Worm (Caenorhabditis elegans) whole organism, early embryonic: ENCODE results near the gene F58F12.1.

Source experiments
- B0310.2 ChIP-seq: sonication (generic microtip); optimal IDR thresholded peaks from 2 replicates; lab custom pipeline; 2016; ENCODE audit warnings: mild to moderate bottlenecking, missing genetic modification characterization, missing compliant biosample characterization
- F13C5.2 ChIP-seq: sonication (generic microtip); optimal IDR thresholded peaks from 2 replicates; lab custom pipeline; 2017; ENCODE audit warnings: mild to moderate bottlenecking, missing genetic modification characterization, inconsistent platforms, missing compliant biosample characterization
- aly-1 ChIP-seq: sonication (generic microtip); optimal IDR thresholded peaks from 2 replicates; lab custom pipeline; 2016; ENCODE audit warnings: missing genetic modification characterization, missing compliant biosample characterization
- ama-1 ChIP-seq: fragments of 150-350 bp; optimal IDR thresholded peaks from 2 replicates; lab custom pipeline; 2014
- ceh-13 ChIP-seq: fragments of 200-800 bp; sonication (Bioruptor generic); optimal IDR thresholded peaks from 2 replicates; lab custom pipeline; 2018; ENCODE audit warnings: mild to moderate bottlenecking, missing genetic modification characterization, missing compliant biosample characterization
- ceh-36 ChIP-seq: sonication (generic microtip); optimal IDR thresholded peaks from 2 replicates; lab custom pipeline; 2016; ENCODE audit warnings: missing genetic modification characterization, inconsistent platforms, missing compliant biosample characterization
- ets-7 ChIP-seq: sonication (generic microtip); optimal IDR thresholded peaks from 2 replicates; lab custom pipeline; 2016; ENCODE audit warnings: missing genotype, missing genetic modification characterization, missing compliant biosample characterization
- flt-1 ChIP-seq: fragments of 200-800 bp; sonication (Bioruptor generic); IDR thresholded peaks from 2 replicates; pipeline ENCODE4 v1.3.6; 2022; ENCODE audit warnings: missing genetic modification characterization, missing compliant biosample characterization
- hmbx-1 ChIP-seq: sonication (generic microtip); optimal IDR thresholded peaks from 2 replicates; lab custom pipeline; 2016; ENCODE audit warnings: mild to moderate bottlenecking, missing genetic modification characterization, missing compliant biosample characterization
- hmg-4 ChIP-seq: fragments of 200-800 bp; sonication (Bioruptor generic); optimal IDR thresholded peaks from 2 replicates; lab custom pipeline; 2018; ENCODE audit warnings: mild to moderate bottlenecking, missing genetic modification characterization, missing compliant biosample characterization
- hnd-1 ChIP-seq: sonication (generic microtip); optimal IDR thresholded peaks from 2 replicates; lab custom pipeline; 2016; ENCODE audit warnings: missing genetic modification characterization, missing compliant biosample characterization
- pes-1 ChIP-seq: fragments of 200-800 bp; sonication (Bioruptor generic); IDR thresholded peaks from 2 replicates; pipeline ENCODE4 v1.3.6; 2022; ENCODE audit warnings: missing genetic modification reagents, missing genetic modification characterization, missing compliant biosample characterization
- scrt-1 ChIP-seq: fragments of 200-800 bp; sonication (Bioruptor generic); IDR thresholded peaks from 2 replicates; pipeline ENCODE4 v1.3.6; 2022; ENCODE audit warnings: missing genetic modification characterization, missing compliant biosample characterization
- sea-1 ChIP-seq: fragments of 200-800 bp; sonication (Bioruptor generic); conservative IDR thresholded peaks from 2 replicates; pipeline ENCODE4 v1.3.6; 2022; ENCODE audit warnings: missing genetic modification characterization, missing compliant biosample characterization
- tbx-11 ChIP-seq: fragments of 200-800 bp; sonication (Bioruptor generic); IDR thresholded peaks from 2 replicates; pipeline ENCODE4 v1.3.6; 2022; ENCODE audit warnings: missing genetic modification characterization, missing compliant biosample characterization
- tbx-37 ChIP-seq: fragments of 200-800 bp; sonication (Bioruptor generic); conservative IDR thresholded peaks from 2 replicates; pipeline ENCODE4 v1.3.6; 2022; ENCODE audit warnings: missing genetic modification reagents, missing genetic modification characterization, missing compliant biosample characterization
- tra-4 ChIP-seq: sonication (generic microtip); optimal IDR thresholded peaks from 2 replicates; lab custom pipeline; 2017; ENCODE audit warnings: missing genetic modification characterization, missing compliant biosample characterization

Gene F58F12.1

ce11 chrII:6380866-6381265 is 2.6 kb upstream of the F58F12.1 start, which contains the start of gene F58F12.12:
Gene F58F12.12, plus strand, starts transcription at chrII:6381166.
- TF ChIP-seq ets-7 (tag; lab: Kevin White, UChicago) = no peak
- TF ChIP-seq ceh-13 (GFP tag; lab: Kevin White, UChicago) = no peak
- TF ChIP-seq tbx-11 (GFP tag; lab: Robert Waterston, UW) = no peak
- TF ChIP-seq ama-1 (lab: Kevin White, UChicago) = no peak
- no peak for TF ChIP-seq hmbx-1 (tag; lab: Kevin White, UChicago)
- TF ChIP-seq tbx-37 (GFP tag; lab: Robert Waterston, UW) = no peak
- TF ChIP-seq ceh-36 (tag; lab: Kevin White, UChicago) = no peak
- TF ChIP-seq scrt-1 (GFP tag; lab: Robert Waterston, UW) = no peak
- no peak for TF ChIP-seq pes-1
- no peak for TF ChIP-seq F13C5.2
- TF ChIP-seq aly-1 (tag; lab: Kevin White, UChicago) = no peak
- TF ChIP-seq B0310.2 = no peak
- no peak for TF ChIP-seq flt-1 (GFP tag; lab: Robert Waterston, UW)
- TF ChIP-seq tra-4 (tag; lab: Kevin White, UChicago) = no peak

- TF ChIP-seq tbx-11 (GFP tag; lab: Robert Waterston, UW) (no peak), hmbx-1 (tag; lab: Kevin White, UChicago) (no peak), ama-1 (lab: Kevin White, UChicago) (no peak), flt-1 (GFP tag; lab: Robert Waterston, UW) (no peak), B0310.2 (no peak), sea-1 (GFP tag; lab: Robert Waterston, UW) (no peak), pes-1 (no peak), hmg-4 (GFP tag; lab: Kevin White, UChicago) (no peak), hnd-1 (tag; lab: Kevin White, UChicago) (no peak)
Observed at ce11 chrII:6386467-6386866, 3.0 kb downstream of the F58F12.1 start, which contains the start of gene F58F12.4. Gene F58F12.4, plus strand, starts transcription at chrII:6386767.

- TF ChIP-seq hmg-4 (GFP tag; lab: Kevin White, UChicago) (no peak), pes-1 (no peak), aly-1 (tag; lab: Kevin White, UChicago) (no peak), tbx-37 (GFP tag; lab: Robert Waterston, UW) (no peak)
Observed at ce11 chrII:6387937-6388336, 4.5 kb downstream of the F58F12.1 start, which contains the start of gene F58F12.2. Gene F58F12.2, minus strand, starts transcription at chrII:6388037.

- TF ChIP-seq hnd-1 (tag; lab: Kevin White, UChicago) = no peak
Observed at ce11 chrII:6391195-6391594, 7.8 kb downstream of the F58F12.1 start, which contains the start of gene F58F12.3. Gene F58F12.3, minus strand, starts transcription at chrII:6391295.

ce11 chrII:6394037-6394436 is 10.6 kb downstream of the F58F12.1 start:
- no peak for TF ChIP-seq ceh-13 (GFP tag; lab: Kevin White, UChicago)
- no peak for TF ChIP-seq ama-1 (lab: Kevin White, UChicago)
- TF ChIP-seq tra-4 (tag; lab: Kevin White, UChicago) = no peak
- TF ChIP-seq F13C5.2 = no peak
- no peak for TF ChIP-seq B0310.2
- no peak for TF ChIP-seq tbx-37 (GFP tag; lab: Robert Waterston, UW)
- no peak for TF ChIP-seq sea-1 (GFP tag; lab: Robert Waterston, UW)
- no peak for TF ChIP-seq pes-1
- no peak for TF ChIP-seq hnd-1 (tag; lab: Kevin White, UChicago)
- no peak for TF ChIP-seq flt-1 (GFP tag; lab: Robert Waterston, UW)
- TF ChIP-seq tbx-11 (GFP tag; lab: Robert Waterston, UW) = no peak
- TF ChIP-seq ceh-36 (tag; lab: Kevin White, UChicago) = no peak
- no peak for TF ChIP-seq scrt-1 (GFP tag; lab: Robert Waterston, UW)
- TF ChIP-seq hmg-4 (GFP tag; lab: Kevin White, UChicago) = no peak
- TF ChIP-seq ets-7 (tag; lab: Kevin White, UChicago) = no peak
- no peak for TF ChIP-seq hmbx-1 (tag; lab: Kevin White, UChicago)

- no peak for TF ChIP-seq B0310.2
- TF ChIP-seq aly-1 (tag; lab: Kevin White, UChicago) = no peak
Observed at ce11 chrII:6398406-6398805, 15.0 kb downstream of the F58F12.1 start, which contains the start of gene zig-10. Gene zig-10, plus strand, starts transcription at chrII:6398706.

- no peak for TF ChIP-seq ets-7 (tag; lab: Kevin White, UChicago)
- no peak for TF ChIP-seq hmbx-1 (tag; lab: Kevin White, UChicago)
- TF ChIP-seq ceh-13 (GFP tag; lab: Kevin White, UChicago) = no peak
- no peak for TF ChIP-seq ama-1 (lab: Kevin White, UChicago)
Observed at ce11 chrII:6401649-6402048, 18.2 kb downstream of the F58F12.1 start, which contains the start of gene btb-2. Gene btb-2, plus strand, starts transcription at chrII:6401949.

ce11 chrII:6403233-6403632 is 19.8 kb downstream of the F58F12.1 start, which contains the start of gene T25D10.1:
Gene T25D10.1, plus strand, starts transcription at chrII:6403401.
- no peak for TF ChIP-seq tbx-11 (GFP tag; lab: Robert Waterston, UW)
- no peak for TF ChIP-seq sea-1 (GFP tag; lab: Robert Waterston, UW)
- no peak for TF ChIP-seq B0310.2
- TF ChIP-seq hmbx-1 (tag; lab: Kevin White, UChicago) = no peak
- no peak for TF ChIP-seq aly-1 (tag; lab: Kevin White, UChicago)
- no peak for TF ChIP-seq ets-7 (tag; lab: Kevin White, UChicago)
- no peak for TF ChIP-seq scrt-1 (GFP tag; lab: Robert Waterston, UW)
- no peak for TF ChIP-seq tbx-37 (GFP tag; lab: Robert Waterston, UW)
- no peak for TF ChIP-seq ceh-36 (tag; lab: Kevin White, UChicago)
- no peak for TF ChIP-seq tra-4 (tag; lab: Kevin White, UChicago)
